Fruit fly (Drosophila melanogaster): ENCODE results near the gene CG7029.

DNA sequence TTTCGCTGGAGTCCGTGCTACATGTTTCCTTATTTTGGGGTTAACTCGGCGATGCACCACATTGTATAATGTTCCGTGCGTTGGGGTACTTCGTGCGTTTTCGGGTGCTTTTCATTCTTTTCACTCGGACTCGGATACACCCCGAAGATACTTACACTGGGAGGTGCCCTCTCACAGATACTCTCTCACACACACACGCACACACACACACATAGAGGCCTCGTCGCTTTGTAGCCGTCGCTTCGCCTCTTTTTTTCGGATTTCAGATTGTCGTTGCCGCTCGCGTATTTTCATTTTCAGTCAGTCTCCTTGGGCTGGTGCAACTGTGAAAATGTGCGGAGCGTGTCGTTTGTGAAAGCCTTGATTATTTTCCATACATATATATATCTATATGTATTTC, 30.7 kb downstream of the CG7029 start:
- TF ChIP-seq EcR (GFP tag; optimal IDR thresholded peaks at IDR 0.05): peak; percentile 28
- TF ChIP-seq CG8159 (tag; optimal IDR thresholded peaks at IDR 0.05): no peak
- peak; percentile 96 for TF ChIP-seq Ets98B (GFP tag; IDR thresholded peaks at IDR 0.05)
- no peak for TF ChIP-seq CG9948 (tag; optimal IDR thresholded peaks at IDR 0.05)
- peak; percentile 32 for TF ChIP-seq CG13204 (GFP tag; optimal IDR thresholded peaks at IDR 0.05)
- peak; percentile 54 for TF ChIP-seq Pif1B (GFP tag; optimal IDR thresholded peaks at IDR 0.05)
- TF ChIP-seq CG14655 (GFP tag; optimal IDR thresholded peaks at IDR 0.05): peak; percentile 28
- TF ChIP-seq rn (GFP tag; IDR thresholded peaks at IDR 0.05): no peak
- TF ChIP-seq Pif1A (GFP tag; optimal IDR thresholded peaks at IDR 0.05): peak; percentile 57
- TF ChIP-seq CG10348 (GFP tag; IDR thresholded peaks at IDR 0.05): no peak
- peak; percentile 74 for TF ChIP-seq CG12605 (GFP tag; IDR thresholded peaks at IDR 0.05)
- no peak for TF ChIP-seq CG34367 (tag; optimal IDR thresholded peaks at IDR 0.05)
- TF ChIP-seq fd96Ca (GFP tag; IDR thresholded peaks at IDR 0.05): peak; percentile 95
- no peak for TF ChIP-seq CG8301 (tag; optimal IDR thresholded peaks at IDR 0.05)
